In the genomic region with DNA sequence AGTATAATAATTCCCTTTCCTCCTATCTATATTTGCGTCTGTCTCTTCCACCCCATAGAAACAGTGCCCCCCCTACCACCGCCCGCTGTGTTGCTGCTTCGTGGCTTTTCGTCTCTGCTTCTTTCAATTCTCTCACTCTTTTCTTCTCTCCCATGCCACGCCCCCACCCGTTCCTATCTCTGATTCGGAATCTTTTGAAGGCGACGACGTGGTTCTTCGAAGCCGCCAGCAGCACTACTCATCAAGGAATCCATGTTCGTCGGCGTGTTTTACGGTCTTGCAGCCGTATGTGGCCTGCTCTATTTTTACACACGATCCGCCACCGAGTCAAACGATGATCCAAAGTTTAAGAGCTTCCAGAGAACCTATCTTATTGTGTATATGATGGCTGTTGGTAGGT, we compare ENCODE assay signal across 4 worm cellular contexts.
TF ChIP-seq lines count a peak whose summit lies in the region.

TSS of gene samt-1 (plus strand) at position 176 of the 400 bp plus-strand sequence.

TF ChIP-seq in whole organism, L3 larva, 47 proteins besides CTCF, POLR2A, EP300 and RAD21:
- TF ChIP-seq elt-2 (tag; optimal IDR thresholded peaks at IDR 0.05; lab: Kevin White, UChicago) (peak; percentile 41), nhr-43 (tag; optimal IDR thresholded peaks at IDR 0.05; lab: Kevin White, UChicago; ENCODE audit: poor library complexity, severe bottlenecking) (no peak)
TF ChIP-seq in whole organism, L3 larva: peak in this region for 1.

TF ChIP-seq in whole organism, L4 larva, 104 proteins besides CTCF, POLR2A, EP300 and RAD21 (continues in another document):
- no peak for TF ChIP-seq R02D3.7 (tag; optimal IDR thresholded peaks at IDR 0.05; lab: Kevin White, UChicago)
- TF ChIP-seq hlh-11 (tag; optimal IDR thresholded peaks at IDR 0.05; lab: Kevin White, UChicago), result peak; percentile 7
- TF ChIP-seq madf-9 (GFP tag; conservative IDR thresholded peaks at IDR 0.05; lab: Robert Waterston, UW), result no peak
- no peak for TF ChIP-seq T20F7.1 (GFP tag; optimal IDR thresholded peaks at IDR 0.05; lab: Kevin White, UChicago)
- TF ChIP-seq nhr-28 (tag; optimal IDR thresholded peaks at IDR 0.05; lab: Kevin White, UChicago), result peak; percentile 28
- no peak for TF ChIP-seq lin-1 (GFP tag; IDR thresholded peaks at IDR 0.05; lab: Robert Waterston, UW)
- no peak for TF ChIP-seq ceh-20 (GFP tag; IDR thresholded peaks at IDR 0.05; lab: Robert Waterston, UW)
- TF ChIP-seq lin-29 (GFP tag; IDR thresholded peaks at IDR 0.05; lab: Robert Waterston, UW), result no peak
- TF ChIP-seq daf-16 (GFP tag; optimal IDR thresholded peaks at IDR 0.05; lab: Kevin White, UChicago), result no peak
- TF ChIP-seq daf-16 (tag; optimal IDR thresholded peaks at IDR 0.05; lab: Kevin White, UChicago), result peak; percentile 50
- no peak for TF ChIP-seq zip-11 (GFP tag; IDR thresholded peaks at IDR 0.05; lab: Robert Waterston, UW)
- TF ChIP-seq gei-8 (GFP tag; optimal IDR thresholded peaks at IDR 0.05; lab: Kevin White, UChicago), result no peak
- no peak for TF ChIP-seq hmg-1.1 (GFP tag; IDR thresholded peaks at IDR 0.05; lab: Robert Waterston, UW)
- no peak for TF ChIP-seq rbr-2 (tag; optimal IDR thresholded peaks at IDR 0.05; lab: Kevin White, UChicago)
- no peak for TF ChIP-seq tra-1 (GFP tag; IDR thresholded peaks at IDR 0.05; lab: Robert Waterston, UW)
- TF ChIP-seq ZK546.5 (tag; optimal IDR thresholded peaks at IDR 0.05; lab: Kevin White, UChicago), result no peak
- TF ChIP-seq mdt-29 (GFP tag; IDR thresholded peaks at IDR 0.05; lab: Robert Waterston, UW), result no peak
- no peak for TF ChIP-seq ztf-7 (tag; optimal IDR thresholded peaks at IDR 0.05; lab: Kevin White, UChicago)
- peak; percentile 1 for TF ChIP-seq pqm-1 (tag; optimal IDR thresholded peaks at IDR 0.05; lab: Kevin White, UChicago)
- TF ChIP-seq aha-1 (tag; lab: Kevin White, UChicago), result peak; percentile 74
- no peak for TF ChIP-seq nhr-111 (GFP tag; optimal IDR thresholded peaks at IDR 0.05; lab: Kevin White, UChicago)
- peak; percentile 11 for TF ChIP-seq dve-1 (tag; optimal IDR thresholded peaks at IDR 0.05; lab: Kevin White, UChicago; ENCODE audit: insufficient read depth)
- no peak for TF ChIP-seq F10B5.3 (tag; optimal IDR thresholded peaks at IDR 0.05; lab: Kevin White, UChicago)
- TF ChIP-seq nhr-77 (tag; optimal IDR thresholded peaks at IDR 0.05; lab: Kevin White, UChicago), result no peak
- TF ChIP-seq attf-4 (tag; optimal IDR thresholded peaks at IDR 0.05; lab: Kevin White, UChicago), result no peak
- TF ChIP-seq dmd-6 (GFP tag; IDR thresholded peaks at IDR 0.05; lab: Robert Waterston, UW), result peak; percentile 20; the same call in 1 of the 2 replicates
- TF ChIP-seq sdz-12 (GFP tag; optimal IDR thresholded peaks at IDR 0.05; lab: Kevin White, UChicago), result no peak
- TF ChIP-seq mdl-1 (tag; optimal IDR thresholded peaks at IDR 0.05; lab: Kevin White, UChicago), result no peak
- no peak for TF ChIP-seq egl-43 (GFP tag; IDR thresholded peaks at IDR 0.05; lab: Robert Waterston, UW)
- no peak for TF ChIP-seq ama-1 (optimal IDR thresholded peaks at IDR 0.05; lab: Kevin White, UChicago)

TF ChIP-seq in whole organism, mixed stage, embryonic, 35 proteins besides CTCF, POLR2A, EP300 and RAD21:
- TF ChIP-seq elt-1 (tag; optimal IDR thresholded peaks at IDR 0.05; lab: Kevin White, UChicago; ENCODE audit: borderline replicate concordance, insufficient read depth) (no peak), ham-2 (GFP tag; optimal IDR thresholded peaks at IDR 0.05; lab: Kevin White, UChicago) (peak; percentile 34), unc-62 (GFP tag; optimal IDR thresholded peaks at IDR 0.05; lab: Kevin White, UChicago) (no peak), blmp-1 (tag; optimal IDR thresholded peaks at IDR 0.05; lab: Kevin White, UChicago) (no peak)
TF ChIP-seq in whole organism, mixed stage, embryonic: peak in this region for 1.

TF ChIP-seq in whole organism, young adult, 124 proteins besides CTCF, POLR2A, EP300 and RAD21:
- TF ChIP-seq T26A5.8 (tag; optimal IDR thresholded peaks at IDR 0.05; lab: Kevin White, UChicago), result no peak
- peak; percentile 35 for TF ChIP-seq nhr-80 (tag; optimal IDR thresholded peaks at IDR 0.05; lab: Kevin White, UChicago)
- TF ChIP-seq attf-5 (GFP tag; optimal IDR thresholded peaks at IDR 0.05; lab: Kevin White, UChicago), result peak; percentile 3
- TF ChIP-seq aptf-3 (GFP tag; IDR thresholded peaks at IDR 0.05; lab: Robert Waterston, UW), result no peak
- TF ChIP-seq ztf-18 (tag; optimal IDR thresholded peaks at IDR 0.05; lab: Kevin White, UChicago), result peak; percentile 40
- TF ChIP-seq dox-1 (GFP tag; IDR thresholded peaks at IDR 0.05; lab: Robert Waterston, UW), result 0 out of 2 replicates have a peak, but pooled peaks have one; percentile 19
- TF ChIP-seq zfh-2 (GFP tag; conservative IDR thresholded peaks at IDR 0.05; lab: Robert Waterston, UW), result peak; percentile 78
